Worm (Caenorhabditis elegans): ENCODE measurements around the gene ulp-3.

ce11 chrIV:2002290-2002689, 38.9 kb downstream of the ulp-3 start:
- TF ChIP-seq ces-1 (GFP tag; optimal IDR thresholded peaks at IDR 0.05) (no peak), unc-62 (GFP tag; optimal IDR thresholded peaks at IDR 0.05) (no peak), pha-4 (tag; optimal IDR thresholded peaks at IDR 0.05) (no peak), sptf-1 (tag; optimal IDR thresholded peaks at IDR 0.05) (no peak), snpc-4 (tag; optimal IDR thresholded peaks at IDR 0.05) (no peak), unc-120 (tag; optimal IDR thresholded peaks at IDR 0.05; ENCODE audit: poor library complexity, severe bottlenecking) (no peak), nhr-12 (tag; optimal IDR thresholded peaks at IDR 0.05) (no peak), nhr-237 (tag; optimal IDR thresholded peaks at IDR 0.05) (no peak), nhr-76 (tag; optimal IDR thresholded peaks at IDR 0.05) (no peak), ceh-39 (tag; optimal IDR thresholded peaks at IDR 0.05) (no peak), nhr-28 (tag; optimal IDR thresholded peaks at IDR 0.05) (no peak), flh-1 (GFP tag; optimal IDR thresholded peaks at IDR 0.05) (no peak), ceh-43 (GFP tag; optimal IDR thresholded peaks at IDR 0.05) (no peak)

Data from whole organism, mixed stage, embryonic.